Worm (Caenorhabditis elegans) whole organism, L4 larva: ENCODE data around the gene cnd-1.

Experiments used
- D1046.2 ChIP-seq: fragments of 200-800 bp; sonication (Bioruptor generic); IDR thresholded peaks from 2 replicates; pipeline ENCODE4 v1.3.6; 2022; ENCODE audit warnings: missing genetic modification characterization, missing compliant biosample characterization
- F26F4.8 ChIP-seq: fragments of 200-800 bp; sonication (Bioruptor generic); conservative IDR thresholded peaks from 2 replicates; pipeline ENCODE4 v1.3.6; 2022; ENCODE audit warnings: missing genetic modification characterization, missing compliant biosample characterization
- F37D6.2 ChIP-seq: sonication (generic microtip); optimal IDR thresholded peaks from 2 replicates; lab custom pipeline; 2016; ENCODE audit warnings: mild to moderate bottlenecking, missing genetic modification characterization, missing compliant biosample characterization
- F49E8.2 ChIP-seq: sonication (generic microtip); optimal IDR thresholded peaks from 2 replicates; lab custom pipeline; 2016; ENCODE audit warnings: missing compliant biosample characterization, mild to moderate bottlenecking, missing genetic modification characterization, borderline replicate concordance
- R02D3.7 ChIP-seq: fragments of 150-350 bp; sonication (generic microtip); optimal IDR thresholded peaks from 3 replicates; lab custom pipeline; 2014; ENCODE audit warnings: missing biosample characterization, missing genetic modification characterization
- T20F7.1 ChIP-seq: fragments of 200-800 bp; sonication (Bioruptor generic); optimal IDR thresholded peaks from 2 replicates; lab custom pipeline; 2018; ENCODE audit warnings: mild to moderate bottlenecking, missing genetic modification characterization, missing compliant biosample characterization
- T26A8.4 ChIP-seq: fragments of 200-800 bp; sonication (Bioruptor generic); IDR thresholded peaks from 2 replicates; pipeline ENCODE4 v1.3.6; 2022; ENCODE audit warnings: missing genetic modification characterization, missing compliant biosample characterization
- Y105C5A.15 ChIP-seq: fragments of 200-800 bp; sonication (Bioruptor generic); IDR thresholded peaks from 2 replicates; pipeline ENCODE4 v1.3.6; 2022; ENCODE audit warnings: missing genetic modification characterization, missing compliant biosample characterization
- Y5F2A.4 ChIP-seq: fragments of 200-800 bp; sonication (Bioruptor generic); optimal IDR thresholded peaks from 2 replicates; lab custom pipeline; 2018; ENCODE audit warnings: mild to moderate bottlenecking, missing genetic modification characterization, missing compliant biosample characterization
- aha-1 ChIP-seq: fragments of 150-350 bp; peaks from one replicate; lab custom pipeline; 2014; ENCODE audit warnings: missing biosample characterization, missing genetic modification characterization
- aly-2 ChIP-seq: sonication (generic microtip); optimal IDR thresholded peaks from 2 replicates; lab custom pipeline; 2018; ENCODE audit warnings: missing biosample characterization, missing genetic modification characterization
- arid-1 ChIP-seq: fragments of 200-800 bp; sonication (Bioruptor generic); conservative IDR thresholded peaks from 2 replicates; pipeline ENCODE4 v1.3.6; 2022; ENCODE audit warnings: missing genetic modification reagents, missing genetic modification characterization, missing compliant biosample characterization
- ceh-20 ChIP-seq: fragments of 200-800 bp; sonication (Bioruptor generic); IDR thresholded peaks from 2 replicates; pipeline ENCODE4 v1.3.6; 2022; ENCODE audit warnings: missing genetic modification reagents, missing genetic modification characterization, missing compliant biosample characterization
- ceh-62 ChIP-seq: sonication (generic microtip); optimal IDR thresholded peaks from 2 replicates; lab custom pipeline; 2017; ENCODE audit warnings: missing biosample characterization, missing genetic modification characterization
- ceh-82 ChIP-seq: sonication (generic microtip); optimal IDR thresholded peaks from 2 replicates; lab custom pipeline; 2017; ENCODE audit warnings: missing biosample characterization, missing genetic modification characterization
- daf-16 ChIP-seq, 3 experiments: sonication (generic microtip); optimal IDR thresholded peaks; 2 replicates each; lab custom pipeline; 2016 to 2017; ENCODE audit warnings: missing genetic modification characterization in 3 of 3, missing genetic modification reagents in 3 of 3, mild to moderate bottlenecking in 2 of 3, missing compliant biosample characterization in 2 of 3, missing biosample characterization in 1 of 3, moderate library complexity in 1 of 3
- daf-19 ChIP-seq: fragments of 200-800 bp; sonication (Bioruptor generic); conservative IDR thresholded peaks from 2 replicates; pipeline ENCODE4 v1.3.6; 2022; ENCODE audit warnings: missing genetic modification characterization, missing compliant biosample characterization
- egl-43 ChIP-seq: fragments of 200-800 bp; sonication (Bioruptor generic); IDR thresholded peaks from 2 replicates; pipeline ENCODE4 v1.3.6; 2022; ENCODE audit warnings: missing genetic modification reagents, missing genetic modification characterization, missing compliant biosample characterization
- fkh-10 ChIP-seq: fragments of 150-350 bp; optimal IDR thresholded peaks from 2 replicates; lab custom pipeline; 2014; ENCODE audit warnings: missing biosample characterization, missing genetic modification reagents, missing genetic modification characterization
- gei-8 ChIP-seq: fragments of 200-800 bp; sonication (Bioruptor generic); optimal IDR thresholded peaks from 2 replicates; lab custom pipeline; 2018; ENCODE audit warnings: mild to moderate bottlenecking, missing genetic modification characterization, missing compliant biosample characterization
- lim-7 ChIP-seq: fragments of 200-800 bp; sonication (Bioruptor generic); IDR thresholded peaks from 2 replicates; pipeline ENCODE4 v1.3.6; 2022; ENCODE audit warnings: missing genetic modification characterization, missing compliant biosample characterization
- lin-1 ChIP-seq: fragments of 200-800 bp; sonication (Bioruptor generic); IDR thresholded peaks from 2 replicates; pipeline ENCODE4 v1.3.6; 2022; ENCODE audit warnings: missing genetic modification reagents, missing genetic modification characterization, missing compliant biosample characterization
- lin-13 ChIP-seq: fragments of 150-350 bp; optimal IDR thresholded peaks from 2 replicates; lab custom pipeline; 2014; ENCODE audit warnings: missing biosample characterization, missing genetic modification reagents, missing genetic modification characterization
- lin-15B ChIP-seq: fragments of 150-350 bp; sonication (generic microtip); optimal IDR thresholded peaks from 3 replicates; lab custom pipeline; 2014; ENCODE audit warnings: missing biosample characterization, missing genetic modification characterization
- mdl-1 ChIP-seq, 2 experiments: fragments of 150-350 bp in 1 of 2; sonication (generic microtip) in 1 of 2; optimal IDR thresholded peaks; 2 replicates each; lab custom pipeline; 2014 to 2017; ENCODE audit warnings: missing biosample characterization in 2 of 2, missing genetic modification characterization in 2 of 2
- mep-1 ChIP-seq: fragments of 150-350 bp; sonication (generic microtip); optimal IDR thresholded peaks from 3 replicates; lab custom pipeline; 2014; ENCODE audit warnings: missing biosample characterization, missing genetic modification characterization
- mes-2 ChIP-seq: sonication (generic microtip); optimal IDR thresholded peaks from 2 replicates; lab custom pipeline; 2016; ENCODE audit warnings: missing genotype, mild to moderate bottlenecking, missing genetic modification characterization, missing compliant biosample characterization; ENCODE audit not compliant: poor library complexity, severe bottlenecking
- mxl-2 ChIP-seq: fragments of 200-800 bp; sonication (Bioruptor generic); conservative IDR thresholded peaks from 2 replicates; pipeline ENCODE4 v1.3.6; 2022; ENCODE audit warnings: missing genetic modification reagents, missing genetic modification characterization, missing compliant biosample characterization
- nhr-10 ChIP-seq: fragments of 150-350 bp; optimal IDR thresholded peaks from 2 replicates; lab custom pipeline; 2014; ENCODE audit warnings: missing biosample characterization, missing genetic modification characterization
- nhr-25 ChIP-seq: sonication (generic microtip); optimal IDR thresholded peaks from 2 replicates; lab custom pipeline; 2017; ENCODE audit warnings: missing genetic modification characterization, mild to moderate bottlenecking, missing compliant biosample characterization, antibody characterized with exemption, moderate library complexity, borderline replicate concordance; ENCODE audit not compliant: insufficient read depth
- nhr-42 ChIP-seq: fragments of 200-800 bp; sonication (Bioruptor generic); IDR thresholded peaks from 2 replicates; pipeline ENCODE4 v1.3.6; 2022; ENCODE audit warnings: missing genetic modification characterization, missing compliant biosample characterization
- nhr-48 ChIP-seq: sonication (generic microtip); optimal IDR thresholded peaks from 2 replicates; lab custom pipeline; 2016; ENCODE audit warnings: mild to moderate bottlenecking, missing genetic modification characterization, missing compliant biosample characterization
- pha-4 ChIP-seq, 2 experiments: fragments of 150-350 bp in 1 of 2; fragments of 200-800 bp in 1 of 2; sonication (Bioruptor generic) in 1 of 2; IDR thresholded peaks in 1 of 2; optimal IDR thresholded peaks in 1 of 2; 2 replicates each; pipeline versions ENCODE4 v1.3.6 to Lab custom; 2014 to 2022; ENCODE audit warnings: missing genetic modification characterization in 2 of 2, missing genetic modification reagents in 2 of 2, missing biosample characterization in 1 of 2, missing compliant biosample characterization in 1 of 2
- sdz-12 ChIP-seq: fragments of 200-800 bp; sonication (Bioruptor generic); optimal IDR thresholded peaks from 2 replicates; lab custom pipeline; 2018; ENCODE audit warnings: mild to moderate bottlenecking, missing genetic modification characterization, missing compliant biosample characterization
- set-16 ChIP-seq: fragments of 200-800 bp; sonication (Bioruptor generic); IDR thresholded peaks from 2 replicates; pipeline ENCODE4 v1.3.6; 2022; ENCODE audit warnings: missing genetic modification reagents, missing genetic modification characterization, missing compliant biosample characterization
- skn-1 ChIP-seq: fragments of 150-350 bp; optimal IDR thresholded peaks from 2 replicates; lab custom pipeline; 2014; ENCODE audit warnings: missing biosample characterization, missing genetic modification characterization
- tra-1 ChIP-seq: fragments of 200-800 bp; sonication (Bioruptor generic); IDR thresholded peaks from 2 replicates; pipeline ENCODE4 v1.3.6; 2022; ENCODE audit warnings: missing genetic modification reagents, missing genetic modification characterization, missing compliant biosample characterization
- unc-130 ChIP-seq: sonication (generic microtip); optimal IDR thresholded peaks from 2 replicates; lab custom pipeline; 2016; ENCODE audit warnings: missing genetic modification reagents, missing genetic modification characterization, missing compliant biosample characterization
- unc-62 ChIP-seq, 3 experiments: fragments of 150-350 bp in 1 of 3; sonication (generic microtip); optimal IDR thresholded peaks in 2 of 3; peaks in 1 of 3; 1 replicate in 1 of 3; 2 replicates in 2 of 3; lab custom pipeline; 2014 to 2017; ENCODE audit warnings: missing biosample characterization in 3 of 3, missing genetic modification characterization in 3 of 3, missing genetic modification reagents in 3 of 3, missing genotype in 1 of 3
- vab-7 ChIP-seq: fragments of 200-800 bp; sonication (Bioruptor generic); IDR thresholded peaks from 2 replicates; pipeline ENCODE4 v1.3.6; 2022; ENCODE audit warnings: missing genetic modification reagents, missing genetic modification characterization, missing compliant biosample characterization
- ztf-7 ChIP-seq: fragments of 150-350 bp; optimal IDR thresholded peaks from 2 replicates; lab custom pipeline; 2014; ENCODE audit warnings: missing biosample characterization, missing genetic modification characterization

Gene cnd-1

ce11 chrIII:5230415-5230814, 14.0 kb downstream of the cnd-1 start, which contains the start of gene prmt-5 (continued):
- TF ChIP-seq F37D6.2 (tag; lab: Kevin White, UChicago) (no peak), lin-13 (no peak), T26A8.4 (GFP tag; lab: Robert Waterston, UW) (peak; percentile 65), egl-43 (GFP tag; lab: Robert Waterston, UW) (peak; percentile 72; the same call in 1 of the 2 replicates), tra-1 (GFP tag; lab: Robert Waterston, UW) (peak; percentile 67), gei-8 (GFP tag; lab: Kevin White, UChicago) (peak; percentile 79)

- TF ChIP-seq aha-1 (peak; percentile 82), unc-130 (GFP tag; lab: Kevin White, UChicago) (no peak), aly-2 (tag; lab: Kevin White, UChicago) (peak; percentile 75), D1046.2 (GFP tag; lab: Robert Waterston, UW) (0 out of 2 replicates have a peak, but pooled peaks have one; percentile 20)
Measured at ce11 chrIII:5229511-5230250, 14.8 kb downstream of the cnd-1 start.

ce11 chrIII:5228839-5229238, 15.6 kb downstream of the cnd-1 start:
- TF ChIP-seq Y105C5A.15 (GFP tag; lab: Robert Waterston, UW): no peak
- TF ChIP-seq Y5F2A.4: no peak
- TF ChIP-seq ceh-62 (tag; lab: Kevin White, UChicago): no peak
- TF ChIP-seq F26F4.8: no peak
- TF ChIP-seq T20F7.1: no peak
- no peak for TF ChIP-seq nhr-42 (GFP tag; lab: Robert Waterston, UW)
- TF ChIP-seq tra-1 (GFP tag; lab: Robert Waterston, UW): no peak
- TF ChIP-seq daf-19 (GFP tag; lab: Robert Waterston, UW): no peak

- TF ChIP-seq mep-1 (tag; lab: Kevin White, UChicago): peak; percentile 95
- TF ChIP-seq Y105C5A.15 (GFP tag; lab: Robert Waterston, UW): no peak
- TF ChIP-seq vab-7 (GFP tag; lab: Robert Waterston, UW): no peak
- no peak for TF ChIP-seq lim-7
- TF ChIP-seq F49E8.2 (tag; lab: Kevin White, UChicago): no peak
- no peak for TF ChIP-seq egl-43 (GFP tag; lab: Robert Waterston, UW)
- no peak for TF ChIP-seq skn-1 (tag; lab: Kevin White, UChicago)
- TF ChIP-seq mes-2 (tag; lab: Kevin White, UChicago): peak; percentile 93
- peak; percentile 66 for TF ChIP-seq fkh-10 (GFP tag; lab: Kevin White, UChicago)
- TF ChIP-seq set-16: no peak
- no peak for TF ChIP-seq nhr-48
- no peak for TF ChIP-seq ceh-82 (tag; lab: Kevin White, UChicago)
- peak; percentile 22 for TF ChIP-seq nhr-25 (tag; lab: Kevin White, UChicago)
- TF ChIP-seq arid-1 (GFP tag; lab: Robert Waterston, UW): peak; percentile 59
- peak in 1 of 2 experiments; percentile 14 for TF ChIP-seq daf-16 (GFP tag; optimal IDR thresholded peaks at IDR 0.05; lab: Kevin White, UChicago)
- peak; percentile 46 for TF ChIP-seq daf-16 (tag; optimal IDR thresholded peaks at IDR 0.05; lab: Kevin White, UChicago)
- 0 out of 2 replicates have a peak, but pooled peaks have one; percentile 14 for TF ChIP-seq pha-4 (GFP tag; IDR thresholded peaks at IDR 0.05; lab: Robert Waterston, UW)
- no peak for TF ChIP-seq pha-4 (tag; optimal IDR thresholded peaks at IDR 0.05; lab: Kevin White, UChicago)
- no peak for TF ChIP-seq lin-15B (tag; lab: Kevin White, UChicago)
- TF ChIP-seq nhr-10: no peak
- peak in 1 of 2 experiments; percentile 83 for TF ChIP-seq unc-62 (GFP tag; optimal IDR thresholded peaks at IDR 0.05 in 1 of 2; lab: Kevin White, UChicago)
- no peak for TF ChIP-seq unc-62 (tag; optimal IDR thresholded peaks at IDR 0.05; lab: Kevin White, UChicago)
- peak in 1 of 2 experiments; percentile 28 for TF ChIP-seq mdl-1 (tag; optimal IDR thresholded peaks at IDR 0.05; lab: Kevin White, UChicago)
- TF ChIP-seq R02D3.7: no peak
- no peak for TF ChIP-seq ztf-7 (tag; lab: Kevin White, UChicago)
- no peak for TF ChIP-seq lin-1 (GFP tag; lab: Robert Waterston, UW)
- TF ChIP-seq F26F4.8: no peak
- TF ChIP-seq sdz-12 (GFP tag; lab: Kevin White, UChicago): no peak
- peak; percentile 47; the same call in 1 of the 2 replicates for TF ChIP-seq ceh-20 (GFP tag; lab: Robert Waterston, UW)
- TF ChIP-seq mxl-2: no peak
- no peak for TF ChIP-seq nhr-42 (GFP tag; lab: Robert Waterston, UW)
Measured at ce11 chrIII:5227831-5228467, 16.5 kb downstream of the cnd-1 start, which contains the start of the genes C34E10.12, C34E10.10 and atp-2. TSS of gene C34E10.12 (minus strand) at chrIII:5227881. TSS of gene C34E10.10 (minus strand) at chrIII:5227884. TSS of gene atp-2 (plus strand) at chrIII:5228417.
